Worm (Caenorhabditis elegans) whole organism, mixed stage, embryonic: Measurements from ENCODE around the gene nac-1.

Experiments
- M03D4.4 ChIP-seq: sonication (generic microtip); optimal IDR thresholded peaks from 2 replicates; lab custom pipeline; 2017; ENCODE audit warnings: mild to moderate bottlenecking, missing genetic modification characterization, missing compliant biosample characterization
- blmp-1 ChIP-seq: fragments of 150-350 bp; optimal IDR thresholded peaks from 2 replicates; lab custom pipeline; 2014; ENCODE audit warnings: missing biosample characterization, missing genetic modification characterization
- ces-1 ChIP-seq: fragments of 150-350 bp; optimal IDR thresholded peaks from 2 replicates; lab custom pipeline; 2014; ENCODE audit warnings: missing biosample characterization, missing genetic modification reagents, missing genetic modification characterization
- elt-3 ChIP-seq: fragments of 150-350 bp; optimal IDR thresholded peaks from 2 replicates; lab custom pipeline; 2014; ENCODE audit warnings: missing biosample characterization, missing genetic modification characterization
- hlh-1 ChIP-seq: fragments of 150-350 bp; optimal IDR thresholded peaks from 2 replicates; lab custom pipeline; 2014; ENCODE audit warnings: missing biosample characterization, missing genetic modification reagents, missing genetic modification characterization
- lsy-2 ChIP-seq: fragments of 150-350 bp; optimal IDR thresholded peaks from 2 replicates; lab custom pipeline; 2014; ENCODE audit warnings: missing biosample characterization, missing genetic modification characterization
- mab-5 ChIP-seq: fragments of 150-350 bp; optimal IDR thresholded peaks from 2 replicates; lab custom pipeline; 2014; ENCODE audit warnings: missing biosample characterization, missing genetic modification characterization
- mep-1 ChIP-seq: fragments of 150-350 bp; optimal IDR thresholded peaks from 2 replicates; lab custom pipeline; 2017; ENCODE audit warnings: missing biosample characterization, missing genetic modification reagents, missing genetic modification characterization, inconsistent platforms
- nhr-12 ChIP-seq: fragments of 150-350 bp; optimal IDR thresholded peaks from 2 replicates; lab custom pipeline; 2014; ENCODE audit warnings: missing biosample characterization, missing genetic modification characterization
- nhr-28 ChIP-seq: fragments of 150-350 bp; optimal IDR thresholded peaks from 2 replicates; lab custom pipeline; 2014; ENCODE audit warnings: missing biosample characterization, missing genetic modification characterization
- pha-4 ChIP-seq: fragments of 150-350 bp; optimal IDR thresholded peaks from 2 replicates; lab custom pipeline; 2018; ENCODE audit warnings: missing biosample characterization, missing genetic modification reagents, missing genetic modification characterization
- snpc-4 ChIP-seq: fragments of 150-350 bp; optimal IDR thresholded peaks from 2 replicates; lab custom pipeline; 2014; ENCODE audit warnings: missing biosample characterization, missing genetic modification characterization
- sptf-1 ChIP-seq: sonication (generic microtip); optimal IDR thresholded peaks from 2 replicates; lab custom pipeline; 2017; ENCODE audit warnings: mild to moderate bottlenecking, missing genetic modification characterization, moderate library complexity, missing compliant biosample characterization
- unc-62 ChIP-seq: fragments of 150-350 bp; optimal IDR thresholded peaks from 2 replicates; lab custom pipeline; 2014; ENCODE audit warnings: missing biosample characterization, missing genetic modification reagents, missing genetic modification characterization

- TF ChIP-seq unc-62: no peak
- no peak for TF ChIP-seq mep-1 (tag; lab: Kevin White, UChicago)
- no peak for TF ChIP-seq nhr-12
- no peak for TF ChIP-seq snpc-4 (tag; lab: Kevin White, UChicago)
- TF ChIP-seq blmp-1 (tag; lab: Kevin White, UChicago): no peak
- TF ChIP-seq hlh-1: no peak
- no peak for TF ChIP-seq ces-1 (GFP tag; lab: Kevin White, UChicago)
- no peak for TF ChIP-seq M03D4.4 (tag; lab: Kevin White, UChicago)
- TF ChIP-seq mab-5 (tag; lab: Kevin White, UChicago): no peak
- no peak for TF ChIP-seq sptf-1 (tag; lab: Kevin White, UChicago)
- TF ChIP-seq lsy-2: no peak
- TF ChIP-seq pha-4 (tag; lab: Kevin White, UChicago): no peak
- TF ChIP-seq elt-3 (tag; lab: Kevin White, UChicago): no peak
- no peak for TF ChIP-seq nhr-28 (tag; lab: Kevin White, UChicago)
Observed at ce11 chrX:14929512-14929911, 34.6 kb downstream of the nac-1 start.
